Worm (Caenorhabditis elegans) whole organism, L4 larva: ENCODE data around the gene acs-22.

Source experiments
- T26A8.4 ChIP-seq: fragments of 200-800 bp; sonication (Bioruptor generic); IDR thresholded peaks from 2 replicates; pipeline ENCODE4 v1.3.6; 2022; ENCODE audit warnings: missing genetic modification characterization, missing compliant biosample characterization
- nhr-77 ChIP-seq: fragments of 150-350 bp; optimal IDR thresholded peaks from 2 replicates; lab custom pipeline; 2014; ENCODE audit warnings: missing biosample characterization, missing genetic modification characterization
- pha-4 ChIP-seq, 2 experiments: fragments of 150-350 bp in 1 of 2; fragments of 200-800 bp in 1 of 2; sonication (Bioruptor generic) in 1 of 2; IDR thresholded peaks in 1 of 2; optimal IDR thresholded peaks in 1 of 2; 2 replicates each; pipeline versions ENCODE4 v1.3.6 to Lab custom; 2014 to 2022; ENCODE audit warnings: missing genetic modification characterization in 2 of 2, missing genetic modification reagents in 2 of 2, missing biosample characterization in 1 of 2, missing compliant biosample characterization in 1 of 2
- spr-3 ChIP-seq: fragments of 200-800 bp; sonication (Bioruptor generic); optimal IDR thresholded peaks from 2 replicates; lab custom pipeline; 2018; ENCODE audit warnings: mild to moderate bottlenecking, missing genetic modification characterization, missing compliant biosample characterization
- tra-1 ChIP-seq: fragments of 200-800 bp; sonication (Bioruptor generic); IDR thresholded peaks from 2 replicates; pipeline ENCODE4 v1.3.6; 2022; ENCODE audit warnings: missing genetic modification reagents, missing genetic modification characterization, missing compliant biosample characterization
- ztf-7 ChIP-seq: fragments of 150-350 bp; optimal IDR thresholded peaks from 2 replicates; lab custom pipeline; 2014; ENCODE audit warnings: missing biosample characterization, missing genetic modification characterization

DNA sequence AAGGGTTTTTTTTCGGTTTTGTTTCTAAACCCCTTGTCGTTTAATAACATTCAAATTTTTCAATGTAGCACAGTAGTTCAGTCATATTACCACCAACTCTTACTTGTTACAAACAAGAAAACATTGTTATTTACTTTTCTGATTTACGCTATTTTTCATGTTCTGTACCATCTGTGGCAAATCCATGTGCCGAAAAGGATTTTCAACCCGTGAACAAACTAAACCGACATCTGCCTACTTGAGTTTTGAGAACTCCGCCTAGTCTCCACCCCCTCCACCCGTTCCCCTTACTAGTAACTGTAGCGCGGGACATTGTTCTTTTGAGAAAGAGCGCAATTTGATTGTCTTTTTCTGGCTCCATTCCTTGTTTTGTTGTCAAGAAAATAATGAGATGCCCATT is 25.9 kb upstream of the acs-22 start, which contains the start of gene ensh-1:
- no peak for TF ChIP-seq pha-4 (GFP tag; IDR thresholded peaks at IDR 0.05; lab: Robert Waterston, UW)
- TF ChIP-seq pha-4 (tag; optimal IDR thresholded peaks at IDR 0.05; lab: Kevin White, UChicago) = no peak
- no peak for TF ChIP-seq ztf-7 (tag; lab: Kevin White, UChicago)
- TF ChIP-seq T26A8.4 (GFP tag; lab: Robert Waterston, UW) = no peak
- TF ChIP-seq tra-1 (GFP tag; lab: Robert Waterston, UW) = no peak
- no peak for TF ChIP-seq nhr-77 (tag; lab: Kevin White, UChicago)
- no peak for TF ChIP-seq spr-3
